Fruit fly (Drosophila melanogaster): ENCODE data around the gene iPLA2-VIA.

The iPLA2-VIA gene

DNA sequence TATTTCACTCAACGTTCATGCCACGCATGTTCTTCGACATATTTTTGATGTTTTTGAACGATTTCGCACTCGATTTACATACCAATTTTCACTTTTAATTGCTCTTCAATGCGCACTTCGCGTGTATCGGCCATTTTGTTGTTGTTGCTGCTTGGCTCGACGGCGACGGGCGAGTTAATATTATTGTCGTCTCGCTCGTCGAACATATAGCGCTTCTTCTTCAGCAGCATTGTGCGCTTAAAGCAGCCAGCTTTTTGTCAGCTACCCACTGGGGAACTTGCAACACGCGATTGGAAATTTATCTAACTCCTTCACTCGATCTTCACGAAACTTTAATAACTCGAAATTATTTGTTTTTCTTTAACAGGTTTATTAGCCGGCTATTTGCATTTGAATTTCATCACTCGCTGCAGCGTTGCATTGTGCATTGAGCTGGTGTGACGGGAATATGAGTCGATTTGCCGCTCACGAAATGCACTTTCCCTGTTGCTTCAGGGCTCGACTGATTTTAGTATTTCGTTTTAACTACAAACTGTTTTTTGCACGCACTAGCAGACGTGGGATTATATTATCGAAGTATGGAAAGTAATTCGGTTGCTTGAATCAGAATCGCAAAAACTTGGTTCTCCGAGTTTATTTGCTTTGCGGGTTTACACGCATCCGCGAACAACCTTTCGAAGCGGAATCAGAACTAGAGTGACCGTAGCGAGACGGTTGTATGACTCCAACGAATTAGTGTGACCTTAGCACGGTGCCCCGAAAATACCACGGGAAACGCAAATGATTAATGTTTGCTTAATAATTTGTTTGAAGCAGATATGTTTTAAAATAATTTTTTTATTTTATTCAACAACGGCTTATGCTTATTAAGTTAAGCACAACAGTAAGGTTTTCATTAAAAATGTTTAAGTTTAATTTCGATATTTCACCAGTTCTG is 9.3 kb downstream of the iPLA2-VIA start, which contains the start of gene RasGAP1 (continued):
- TF ChIP-seq CG18599 (GFP tag; optimal IDR thresholded peaks at IDR 0.05), result no peak
- TF ChIP-seq CG4820 (GFP tag; optimal IDR thresholded peaks at IDR 0.05), result no peak
- TF ChIP-seq CG8281 (tag; optimal IDR thresholded peaks at IDR 0.05), result no peak
- no peak for TF ChIP-seq pfk (GFP tag; optimal IDR thresholded peaks at IDR 0.05)
- TF ChIP-seq cato (GFP tag; optimal IDR thresholded peaks at IDR 0.05; ENCODE audit: borderline replicate concordance), result no peak
- peak; percentile 9 for TF ChIP-seq Nf-YC (tag; optimal IDR thresholded peaks at IDR 0.05)
- TF ChIP-seq BEAF-32 (GFP tag; optimal IDR thresholded peaks at IDR 0.05), result peak; percentile 61
- no peak for TF ChIP-seq ttk (GFP tag; IDR thresholded peaks at IDR 0.05)
- no peak for TF ChIP-seq ap (GFP tag; IDR thresholded peaks at IDR 0.05)
- TF ChIP-seq Sry-β (GFP tag; optimal IDR thresholded peaks at IDR 0.05), result no peak
- peak; percentile 5 for TF ChIP-seq CTCF (GFP tag; optimal IDR thresholded peaks at IDR 0.05)
- TF ChIP-seq CrebB (tag; optimal IDR thresholded peaks at IDR 0.05), result no peak
- TF ChIP-seq crc (GFP tag; optimal IDR thresholded peaks at IDR 0.05), result peak; percentile 7
- no peak for TF ChIP-seq Sox102F (GFP tag; optimal IDR thresholded peaks at IDR 0.05)
- peak; percentile 53; the same call in 2 of the 3 replicates for TF ChIP-seq CG6791 (GFP tag; IDR thresholded peaks at IDR 0.05; ENCODE audit: partially characterized antibody)
- TF ChIP-seq nerfin-2 (GFP tag; IDR thresholded peaks at IDR 0.05; ENCODE audit: partially characterized antibody), result no peak
- TF ChIP-seq danr (GFP tag; IDR thresholded peaks at IDR 0.05), result no peak
- TF ChIP-seq Sin3A (optimal IDR thresholded peaks at IDR 0.05), result peak; percentile 94
- TF ChIP-seq CG33213 (GFP tag; optimal IDR thresholded peaks at IDR 0.05), result no peak
- no peak for TF ChIP-seq vfl (GFP tag; optimal IDR thresholded peaks at IDR 0.05)
- peak in 1 of 2 experiments; percentile 25 for TF ChIP-seq tll (GFP tag; optimal IDR thresholded peaks at IDR 0.05)
- no peak for TF ChIP-seq CG18619 (GFP tag; optimal IDR thresholded peaks at IDR 0.05)
- peak; percentile 88 for TF ChIP-seq Ets65A (GFP tag)
- TF ChIP-seq ash1 (GFP tag; optimal IDR thresholded peaks at IDR 0.05), result no peak
- no peak for TF ChIP-seq B-H1 (GFP tag; IDR thresholded peaks at IDR 0.05)
- no peak for TF ChIP-seq CG1792 (GFP tag; optimal IDR thresholded peaks at IDR 0.05)
- TF ChIP-seq CG30020 (tag; optimal IDR thresholded peaks at IDR 0.05), result peak; percentile 20
- TF ChIP-seq HLH3B (GFP tag; IDR thresholded peaks at IDR 0.05), result 0 out of 2 replicates have a peak, but pooled peaks have one; percentile 6
- no peak for TF ChIP-seq CG12104 (GFP tag; optimal IDR thresholded peaks at IDR 0.05)
- TF ChIP-seq vvl (GFP tag; IDR thresholded peaks at IDR 0.05), result peak; percentile 51
- peak; percentile 46 for TF ChIP-seq amos (GFP tag; IDR thresholded peaks at IDR 0.05; ENCODE audit: partially characterized antibody)
- TF ChIP-seq slbo (GFP tag; IDR thresholded peaks at IDR 0.05), result peak; percentile 54
- TF ChIP-seq lab (GFP tag; optimal IDR thresholded peaks at IDR 0.05), result peak; percentile 4
- peak; percentile 26; the same call in 1 of the 2 replicates for TF ChIP-seq ssp (GFP tag; IDR thresholded peaks at IDR 0.05)
- TF ChIP-seq CG6175 (GFP tag; IDR thresholded peaks at IDR 0.05), result peak; percentile 100
- TF ChIP-seq CG4360 (GFP tag; IDR thresholded peaks at IDR 0.05), result peak; percentile 88
- TF ChIP-seq CG7786 (GFP tag; optimal IDR thresholded peaks at IDR 0.05), result no peak
- peak; percentile 15 for TF ChIP-seq psq (GFP tag; optimal IDR thresholded peaks at IDR 0.05)
- no peak for TF ChIP-seq CG7556 (GFP tag; optimal IDR thresholded peaks at IDR 0.05)
- TF ChIP-seq phol (tag; optimal IDR thresholded peaks at IDR 0.05), result peak; percentile 80
- TF ChIP-seq Vsx1 (GFP tag; optimal IDR thresholded peaks at IDR 0.05), result no peak
- no peak for TF ChIP-seq Rx (GFP tag; IDR thresholded peaks at IDR 0.05)
- peak; percentile 18 for TF ChIP-seq jumu (GFP tag; optimal IDR thresholded peaks at IDR 0.05)
- TF ChIP-seq CG15514 (GFP tag; optimal IDR thresholded peaks at IDR 0.05), result peak; percentile 65
- TF ChIP-seq CG7987 (GFP tag; optimal IDR thresholded peaks at IDR 0.05), result no peak
- TF ChIP-seq Elba2 (GFP tag; optimal IDR thresholded peaks at IDR 0.05), result no peak
- no peak for TF ChIP-seq CG14860 (GFP tag; IDR thresholded peaks at IDR 0.05; ENCODE audit: partially characterized antibody)
- peak; percentile 32 for TF ChIP-seq CG15479 (GFP tag; optimal IDR thresholded peaks at IDR 0.05)
- peak; percentile 47 for TF ChIP-seq HLHmδ (GFP tag; optimal IDR thresholded peaks at IDR 0.05)

Data from whole organism, embryonic.